Worm (Caenorhabditis elegans) whole organism, L4/young adult: ENCODE results near the gene M163.11.

Source experiments
- W03F9.2 ChIP-seq: fragments of 150-350 bp; optimal IDR thresholded peaks from 2 replicates; lab custom pipeline; 2014; ENCODE audit warnings: missing biosample characterization, missing genetic modification characterization
- dao-5 ChIP-seq: sonication (generic microtip); optimal IDR thresholded peaks from 2 replicates; lab custom pipeline; 2016; ENCODE audit warnings: missing genotype, missing genetic modification characterization, moderate library complexity, missing compliant biosample characterization
- him-1 ChIP-seq: sonication (generic microtip); optimal IDR thresholded peaks from 2 replicates; lab custom pipeline; 2016; ENCODE audit warnings: missing genotype, missing genetic modification reagents, missing genetic modification characterization, missing compliant biosample characterization

- TF ChIP-seq W03F9.2 (tag; lab: Kevin White, UChicago) (no peak), him-1 (no peak), dao-5 (tag; lab: Kevin White, UChicago) (peak; percentile 48)
Measured at ce11 chrX:14478743-14479428, at the start of gene M163.11.
